Worm (Caenorhabditis elegans) whole organism, L4 larva: Measurements from ENCODE around the gene F21C10.11.

Experiments used
- R02D3.7 ChIP-seq: fragments of 150-350 bp; sonication (generic microtip); optimal IDR thresholded peaks from 3 replicates; lab custom pipeline; 2014; ENCODE audit warnings: missing biosample characterization, missing genetic modification characterization
- T26A8.4 ChIP-seq: fragments of 200-800 bp; sonication (Bioruptor generic); IDR thresholded peaks from 2 replicates; pipeline ENCODE4 v1.3.6; 2022; ENCODE audit warnings: missing genetic modification characterization, missing compliant biosample characterization
- Y48G9A.11 ChIP-seq: fragments of 200-800 bp; sonication (Bioruptor generic); IDR thresholded peaks from 2 replicates; pipeline ENCODE4 v1.3.6; 2022; ENCODE audit warnings: missing genetic modification reagents, missing genetic modification characterization, missing compliant biosample characterization
- Y75B8A.6 ChIP-seq: fragments of 200-800 bp; sonication (Bioruptor generic); IDR thresholded peaks from 2 replicates; pipeline ENCODE4 v1.3.6; 2022; ENCODE audit warnings: missing genetic modification reagents, missing genetic modification characterization, missing compliant biosample characterization
- aha-1 ChIP-seq: fragments of 150-350 bp; peaks from one replicate; lab custom pipeline; 2014; ENCODE audit warnings: missing biosample characterization, missing genetic modification characterization
- ceh-32 ChIP-seq: sonication (generic microtip); optimal IDR thresholded peaks from 2 replicates; lab custom pipeline; 2016; ENCODE audit warnings: mild to moderate bottlenecking, missing genetic modification characterization, missing compliant biosample characterization; ENCODE audit not compliant: poor library complexity
- ceh-82 ChIP-seq: sonication (generic microtip); optimal IDR thresholded peaks from 2 replicates; lab custom pipeline; 2017; ENCODE audit warnings: missing biosample characterization, missing genetic modification characterization
- ctbp-1 ChIP-seq: fragments of 200-800 bp; sonication (Bioruptor generic); IDR thresholded peaks from 2 replicates; pipeline ENCODE4 v1.3.6; 2022; ENCODE audit warnings: missing genetic modification reagents, missing genetic modification characterization, missing compliant biosample characterization
- daf-12 ChIP-seq: fragments of 150-350 bp; optimal IDR thresholded peaks from 2 replicates; lab custom pipeline; 2014; ENCODE audit warnings: missing biosample characterization, missing genetic modification reagents, missing genetic modification characterization
- daf-16 ChIP-seq, 3 experiments: sonication (generic microtip); optimal IDR thresholded peaks; 2 replicates each; lab custom pipeline; 2016 to 2017; ENCODE audit warnings: missing genetic modification characterization in 3 of 3, missing genetic modification reagents in 3 of 3, mild to moderate bottlenecking in 2 of 3, missing compliant biosample characterization in 2 of 3, missing biosample characterization in 1 of 3, moderate library complexity in 1 of 3
- daf-19 ChIP-seq: fragments of 200-800 bp; sonication (Bioruptor generic); conservative IDR thresholded peaks from 2 replicates; pipeline ENCODE4 v1.3.6; 2022; ENCODE audit warnings: missing genetic modification characterization, missing compliant biosample characterization
- daf-8 ChIP-seq: fragments of 200-800 bp; sonication (Bioruptor generic); IDR thresholded peaks from 2 replicates; pipeline ENCODE4 v1.3.6; 2022; ENCODE audit warnings: missing genetic modification characterization, missing compliant biosample characterization
- dmd-6 ChIP-seq: fragments of 200-800 bp; sonication (Bioruptor generic); IDR thresholded peaks from 2 replicates; pipeline ENCODE4 v1.3.6; 2022; ENCODE audit warnings: missing genetic modification reagents, missing genetic modification characterization, missing compliant biosample characterization
- dmd-9 ChIP-seq: fragments of 200-800 bp; sonication (Bioruptor generic); IDR thresholded peaks from 2 replicates; pipeline ENCODE4 v1.3.6; 2022; ENCODE audit warnings: missing genetic modification reagents, missing genetic modification characterization, missing compliant biosample characterization
- dpl-1 ChIP-seq: fragments of 150-350 bp; optimal IDR thresholded peaks from 2 replicates; lab custom pipeline; 2014; ENCODE audit warnings: missing biosample characterization, missing genetic modification reagents, missing genetic modification characterization
- egl-43 ChIP-seq: fragments of 200-800 bp; sonication (Bioruptor generic); IDR thresholded peaks from 2 replicates; pipeline ENCODE4 v1.3.6; 2022; ENCODE audit warnings: missing genetic modification reagents, missing genetic modification characterization, missing compliant biosample characterization
- fos-1 ChIP-seq: fragments of 150-350 bp; optimal IDR thresholded peaks from 2 replicates; lab custom pipeline; 2014; ENCODE audit warnings: missing biosample characterization, missing genetic modification characterization
- hlh-11 ChIP-seq: fragments of 200-800 bp; sonication (Bioruptor generic); optimal IDR thresholded peaks from 2 replicates; lab custom pipeline; 2018; ENCODE audit warnings: mild to moderate bottlenecking, missing genetic modification characterization, missing compliant biosample characterization
- hmg-1.1 ChIP-seq: fragments of 200-800 bp; sonication (Bioruptor generic); IDR thresholded peaks from 2 replicates; pipeline ENCODE4 v1.3.6; 2022; ENCODE audit warnings: missing genetic modification reagents, missing genetic modification characterization, missing compliant biosample characterization
- lim-7 ChIP-seq: fragments of 200-800 bp; sonication (Bioruptor generic); IDR thresholded peaks from 2 replicates; pipeline ENCODE4 v1.3.6; 2022; ENCODE audit warnings: missing genetic modification characterization, missing compliant biosample characterization
- lin-1 ChIP-seq: fragments of 200-800 bp; sonication (Bioruptor generic); IDR thresholded peaks from 2 replicates; pipeline ENCODE4 v1.3.6; 2022; ENCODE audit warnings: missing genetic modification reagents, missing genetic modification characterization, missing compliant biosample characterization
- lin-15B ChIP-seq: fragments of 150-350 bp; sonication (generic microtip); optimal IDR thresholded peaks from 3 replicates; lab custom pipeline; 2014; ENCODE audit warnings: missing biosample characterization, missing genetic modification characterization
- lin-29 ChIP-seq: fragments of 200-800 bp; sonication (Bioruptor generic); IDR thresholded peaks from 2 replicates; pipeline ENCODE4 v1.3.6; 2022; ENCODE audit warnings: missing genetic modification reagents, missing genetic modification characterization, missing compliant biosample characterization
- lin-38 ChIP-seq: fragments of 200-800 bp; sonication (Bioruptor generic); IDR thresholded peaks from 2 replicates; pipeline ENCODE4 v1.3.6; 2022; ENCODE audit warnings: missing genetic modification reagents, missing genetic modification characterization, missing compliant biosample characterization
- madf-5 ChIP-seq, 2 experiments: fragments of 200-800 bp; sonication (Bioruptor generic); IDR thresholded peaks; 2 replicates each; pipeline ENCODE4 v1.3.6; 2022; ENCODE audit warnings: missing compliant biosample characterization in 2 of 2, missing genetic modification characterization in 2 of 2
- mdl-1 ChIP-seq, 2 experiments: fragments of 150-350 bp in 1 of 2; sonication (generic microtip) in 1 of 2; optimal IDR thresholded peaks; 2 replicates each; lab custom pipeline; 2014 to 2017; ENCODE audit warnings: missing biosample characterization in 2 of 2, missing genetic modification characterization in 2 of 2
- mdt-29 ChIP-seq: fragments of 200-800 bp; sonication (Bioruptor generic); IDR thresholded peaks from 2 replicates; pipeline ENCODE4 v1.3.6; 2022; ENCODE audit warnings: missing genetic modification reagents, missing genetic modification characterization, missing compliant biosample characterization
- mxl-2 ChIP-seq: fragments of 200-800 bp; sonication (Bioruptor generic); conservative IDR thresholded peaks from 2 replicates; pipeline ENCODE4 v1.3.6; 2022; ENCODE audit warnings: missing genetic modification reagents, missing genetic modification characterization, missing compliant biosample characterization
- nhr-10 ChIP-seq: fragments of 150-350 bp; optimal IDR thresholded peaks from 2 replicates; lab custom pipeline; 2014; ENCODE audit warnings: missing biosample characterization, missing genetic modification characterization
- nhr-102 ChIP-seq: sonication (generic microtip); optimal IDR thresholded peaks from 2 replicates; lab custom pipeline; 2016; ENCODE audit warnings: mild to moderate bottlenecking, missing genetic modification characterization, moderate library complexity, missing compliant biosample characterization
- nhr-11 ChIP-seq: fragments of 150-350 bp; optimal IDR thresholded peaks from 2 replicates; lab custom pipeline; 2014; ENCODE audit warnings: missing biosample characterization, missing genetic modification characterization
- nhr-237 ChIP-seq: sonication (generic microtip); optimal IDR thresholded peaks from 2 replicates; lab custom pipeline; 2017; ENCODE audit warnings: missing biosample characterization, missing genetic modification characterization
- nhr-41 ChIP-seq: fragments of 200-800 bp; sonication (Bioruptor generic); IDR thresholded peaks from 2 replicates; pipeline ENCODE4 v1.3.6; 2022; ENCODE audit warnings: missing genetic modification reagents, missing genetic modification characterization, missing compliant biosample characterization
- nhr-48 ChIP-seq: sonication (generic microtip); optimal IDR thresholded peaks from 2 replicates; lab custom pipeline; 2016; ENCODE audit warnings: mild to moderate bottlenecking, missing genetic modification characterization, missing compliant biosample characterization
- nhr-77 ChIP-seq: fragments of 150-350 bp; optimal IDR thresholded peaks from 2 replicates; lab custom pipeline; 2014; ENCODE audit warnings: missing biosample characterization, missing genetic modification characterization
- pha-4 ChIP-seq, 2 experiments: fragments of 150-350 bp in 1 of 2; fragments of 200-800 bp in 1 of 2; sonication (Bioruptor generic) in 1 of 2; IDR thresholded peaks in 1 of 2; optimal IDR thresholded peaks in 1 of 2; 2 replicates each; pipeline versions ENCODE4 v1.3.6 to Lab custom; 2014 to 2022; ENCODE audit warnings: missing genetic modification characterization in 2 of 2, missing genetic modification reagents in 2 of 2, missing biosample characterization in 1 of 2, missing compliant biosample characterization in 1 of 2
- php-3 ChIP-seq: fragments of 200-800 bp; sonication (Bioruptor generic); IDR thresholded peaks from 2 replicates; pipeline ENCODE4 v1.3.6; 2022; ENCODE audit warnings: missing genetic modification reagents, missing genetic modification characterization, missing compliant biosample characterization
- pqm-1 ChIP-seq: sonication (generic microtip); optimal IDR thresholded peaks from 2 replicates; lab custom pipeline; 2017; ENCODE audit warnings: missing biosample characterization, missing genetic modification characterization
- sdz-12 ChIP-seq: fragments of 200-800 bp; sonication (Bioruptor generic); optimal IDR thresholded peaks from 2 replicates; lab custom pipeline; 2018; ENCODE audit warnings: mild to moderate bottlenecking, missing genetic modification characterization, missing compliant biosample characterization
- snpc-1.2 ChIP-seq: fragments of 200-800 bp; sonication (Bioruptor generic); IDR thresholded peaks from 2 replicates; pipeline ENCODE4 v1.3.6; 2022; ENCODE audit warnings: missing genetic modification reagents, missing genetic modification characterization, missing compliant biosample characterization
- tra-1 ChIP-seq: fragments of 200-800 bp; sonication (Bioruptor generic); IDR thresholded peaks from 2 replicates; pipeline ENCODE4 v1.3.6; 2022; ENCODE audit warnings: missing genetic modification reagents, missing genetic modification characterization, missing compliant biosample characterization
- vab-7 ChIP-seq: fragments of 200-800 bp; sonication (Bioruptor generic); IDR thresholded peaks from 2 replicates; pipeline ENCODE4 v1.3.6; 2022; ENCODE audit warnings: missing genetic modification reagents, missing genetic modification characterization, missing compliant biosample characterization
- zag-1 ChIP-seq: fragments of 150-350 bp; optimal IDR thresholded peaks from 2 replicates; lab custom pipeline; 2014; ENCODE audit warnings: missing biosample characterization, missing genetic modification characterization
- zfp-3 ChIP-seq: fragments of 200-800 bp; sonication (Bioruptor generic); conservative IDR thresholded peaks from 2 replicates; pipeline ENCODE4 v1.3.6; 2022; ENCODE audit warnings: missing genetic modification reagents, missing genetic modification characterization, missing compliant biosample characterization
- zip-2 ChIP-seq: fragments of 150-350 bp; optimal IDR thresholded peaks from 2 replicates; lab custom pipeline; 2014; ENCODE audit warnings: missing biosample characterization, missing genetic modification characterization

Gene F21C10.11

ce11 chrV:9088758-9089157 lies 34.5 kb upstream of the F21C10.11 start:
- TF ChIP-seq fos-1 (tag; lab: Kevin White, UChicago) (no peak), mxl-2 (GFP tag; lab: Robert Waterston, UW) (no peak), nhr-237 (tag; lab: Kevin White, UChicago) (no peak), hmg-1.1 (GFP tag; lab: Robert Waterston, UW) (peak; percentile 67; the same call in 1 of the 2 replicates), R02D3.7 (no peak), mdl-1 (tag; optimal IDR thresholded peaks at IDR 0.05; lab: Kevin White, UChicago) (no peak), daf-19 (GFP tag; lab: Robert Waterston, UW) (peak; percentile 85; the same call in 1 of the 2 replicates), tra-1 (GFP tag; lab: Robert Waterston, UW) (no peak), pqm-1 (tag; lab: Kevin White, UChicago) (no peak), snpc-1.2 (GFP tag; lab: Robert Waterston, UW) (peak; percentile 80), aha-1 (tag; lab: Kevin White, UChicago) (no peak), nhr-102 (tag; lab: Kevin White, UChicago) (no peak), Y75B8A.6 (GFP tag; lab: Robert Waterston, UW) (peak; percentile 64), ceh-32 (tag; lab: Kevin White, UChicago) (no peak), dmd-9 (0 out of 2 replicates have a peak, but pooled peaks have one; percentile 47), mdt-29 (GFP tag; lab: Robert Waterston, UW) (peak; percentile 78; the same call in 1 of the 2 replicates), php-3 (GFP tag; lab: Robert Waterston, UW) (peak; percentile 53), pha-4 (GFP tag; IDR thresholded peaks at IDR 0.05; lab: Robert Waterston, UW) (peak; percentile 71), pha-4 (tag; optimal IDR thresholded peaks at IDR 0.05; lab: Kevin White, UChicago) (no peak), dpl-1 (GFP tag; lab: Kevin White, UChicago) (no peak), zip-2 (tag; lab: Kevin White, UChicago) (no peak), lim-7 (GFP tag; lab: Robert Waterston, UW) (0 out of 2 replicates have a peak, but pooled peaks have one; percentile 6), nhr-10 (tag; lab: Kevin White, UChicago) (no peak), zfp-3 (GFP tag; lab: Robert Waterston, UW) (peak; percentile 96), Y48G9A.11 (GFP tag; lab: Robert Waterston, UW) (no peak), T26A8.4 (GFP tag; lab: Robert Waterston, UW) (peak; percentile 76; the same call in 1 of the 2 replicates), lin-29 (GFP tag; lab: Robert Waterston, UW) (peak; percentile 36; the same call in 1 of the 2 replicates), nhr-77 (tag; lab: Kevin White, UChicago) (no peak), lin-1 (GFP tag; lab: Robert Waterston, UW) (peak; percentile 36; the same call in 1 of the 2 replicates), lin-15B (tag; lab: Kevin White, UChicago) (no peak), madf-5 (GFP tag; IDR thresholded peaks at IDR 0.05; lab: Robert Waterston, UW) (0 out of 4 replicates have a peak, but pooled peaks of 1 of the 2 experiments have one; percentile 35), egl-43 (GFP tag; lab: Robert Waterston, UW) (peak; percentile 56; the same call in 1 of the 2 replicates), ceh-82 (tag; lab: Kevin White, UChicago) (no peak), daf-8 (GFP tag; lab: Robert Waterston, UW) (no peak), sdz-12 (GFP tag; lab: Kevin White, UChicago) (peak; percentile 36), daf-12 (tag; lab: Kevin White, UChicago) (no peak), lin-38 (GFP tag; lab: Robert Waterston, UW) (peak; percentile 42), hlh-11 (tag; lab: Kevin White, UChicago) (peak; percentile 12), nhr-48 (tag; lab: Kevin White, UChicago) (no peak), daf-16 (GFP tag; optimal IDR thresholded peaks at IDR 0.05; lab: Kevin White, UChicago) (no peak), daf-16 (tag; optimal IDR thresholded peaks at IDR 0.05; lab: Kevin White, UChicago) (no peak), zag-1 (no peak), ctbp-1 (GFP tag; lab: Robert Waterston, UW) (peak; percentile 88), dmd-6 (GFP tag; lab: Robert Waterston, UW) (peak; percentile 60), vab-7 (peak; percentile 46; the same call in 1 of the 2 replicates), nhr-41 (GFP tag; lab: Robert Waterston, UW) (peak; percentile 63), nhr-11 (tag; lab: Kevin White, UChicago) (no peak)
